Fruit fly (Drosophila melanogaster) whole organism, embryonic: ENCODE results near the gene papi.

Source experiments
- CG14014 ChIP-seq: fragments of 200-800 bp; sonication (Bioruptor generic); IDR thresholded peaks from 2 replicates; pipeline ENCODE4 v1.3.6; 2022; ENCODE audit warnings: missing biosample characterization, missing genetic modification characterization
- Usf ChIP-seq: fragments of 200-800 bp; sonication (Bioruptor generic); optimal IDR thresholded peaks from 2 replicates; lab custom pipeline; 2017; ENCODE audit warnings: missing genotype, missing biosample characterization, missing genetic modification characterization
- vvl ChIP-seq: fragments of 200-800 bp; sonication (Bioruptor generic); IDR thresholded peaks from 2 replicates; pipeline ENCODE4 v1.3.6; 2022; ENCODE audit warnings: missing biosample characterization, missing genetic modification characterization

dm6 chr2L:2173191-2173590 is 47.4 kb upstream of the papi start:
- TF ChIP-seq vvl (GFP tag; lab: Robert Waterston, UW) (no peak), CG14014 (GFP tag; lab: Robert Waterston, UW) (no peak), Usf (GFP tag; lab: Kevin White, UChicago) (no peak)
